Fruit fly (Drosophila melanogaster): ENCODE data around the gene CG46435.

The CG46435 gene

DNA sequence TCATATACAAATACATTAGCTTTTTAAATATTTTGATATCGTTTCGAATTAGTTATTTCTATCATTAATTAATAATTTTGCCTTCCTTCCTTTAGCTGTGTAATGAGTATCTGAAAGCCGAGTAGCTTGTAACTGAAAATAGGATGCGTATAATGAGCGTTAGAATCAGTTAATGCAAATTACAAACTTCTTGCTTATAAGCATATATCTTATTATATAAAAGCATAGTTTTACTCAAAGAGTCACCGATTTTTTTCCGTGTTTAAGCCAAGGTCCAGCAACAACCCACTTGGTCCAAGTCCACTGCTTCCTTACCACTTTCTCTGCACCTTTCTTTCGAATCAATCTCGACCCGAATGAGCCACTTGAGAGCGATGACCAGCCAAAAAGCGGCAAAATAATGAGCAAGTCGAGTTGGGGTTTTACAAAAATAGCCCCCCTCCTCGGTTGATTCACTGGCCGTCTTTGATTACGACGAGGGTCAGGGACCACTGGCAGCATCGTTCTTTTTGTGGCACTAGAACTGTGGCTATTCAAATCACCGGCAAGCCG lies 11.1 kb downstream of the CG46435 start (continued):
- no peak for TF ChIP-seq CG10462 (GFP tag; optimal IDR thresholded peaks at IDR 0.05)
- no peak for TF ChIP-seq sim (GFP tag; IDR thresholded peaks at IDR 0.05)
- TF ChIP-seq zf30C (GFP tag; optimal IDR thresholded peaks at IDR 0.05): peak; percentile 20
- TF ChIP-seq CG12942 (GFP tag; optimal IDR thresholded peaks at IDR 0.05): no peak
- TF ChIP-seq esg (GFP tag; conservative IDR thresholded peaks at IDR 0.05): no peak

DNA sequence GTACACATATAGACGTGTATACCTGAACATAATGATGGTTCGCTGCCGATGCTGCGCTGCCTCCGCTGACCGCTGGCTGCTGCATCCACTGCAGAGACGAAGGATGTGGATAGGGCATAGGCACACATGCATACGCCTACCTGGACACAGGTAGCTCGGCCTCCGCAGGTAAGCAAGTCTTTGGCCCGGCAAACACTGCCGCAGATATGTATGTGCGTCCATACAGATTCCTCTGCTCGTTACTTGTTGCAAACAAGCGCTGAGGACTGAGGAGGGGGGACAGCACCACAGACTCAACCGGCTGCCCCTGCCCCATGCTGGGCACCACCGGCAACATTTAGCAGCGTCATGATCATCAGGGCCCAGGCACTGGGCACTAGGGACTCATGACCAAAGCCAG lies 11.8 kb downstream of the CG46435 start:
- TF ChIP-seq D (optimal IDR thresholded peaks at IDR 0.05) (peak; percentile 39), D (GFP tag; optimal IDR thresholded peaks at IDR 0.05) (no peak), vfl (GFP tag; optimal IDR thresholded peaks at IDR 0.05) (peak; percentile 46), zfh2 (GFP tag; optimal IDR thresholded peaks at IDR 0.05) (no peak), Lpt (GFP tag; optimal IDR thresholded peaks at IDR 0.05) (peak; percentile 42), Rx (GFP tag; IDR thresholded peaks at IDR 0.05) (no peak), CG13624 (GFP tag; optimal IDR thresholded peaks at IDR 0.05) (no peak), CG3407 (GFP tag; optimal IDR thresholded peaks at IDR 0.05) (no peak), Hey (tag; optimal IDR thresholded peaks at IDR 0.05) (no peak), nom (GFP tag; optimal IDR thresholded peaks at IDR 0.05) (no peak), CG6254 (GFP tag; optimal IDR thresholded peaks at IDR 0.05) (no peak), MBD-R2 (GFP tag; IDR thresholded peaks at IDR 0.05) (no peak), CG6175 (GFP tag; IDR thresholded peaks at IDR 0.05) (0 out of 3 replicates have a peak, but pooled peaks have one; percentile 21), ara (GFP tag; IDR thresholded peaks at IDR 0.05) (peak; percentile 28; the same call in 1 of the 2 replicates), CG8388 (GFP tag; optimal IDR thresholded peaks at IDR 0.05) (no peak), pros (GFP tag; optimal IDR thresholded peaks at IDR 0.05) (peak; percentile 52), Antp (GFP tag; optimal IDR thresholded peaks at IDR 0.05) (no peak), CG11723 (GFP tag; optimal IDR thresholded peaks at IDR 0.05) (no peak), CG3847 (GFP tag; IDR thresholded peaks at IDR 0.05) (no peak), tna (GFP tag; IDR thresholded peaks at IDR 0.05; ENCODE audit: partially characterized antibody) (no peak), CG9876 (GFP tag; optimal IDR thresholded peaks at IDR 0.05) (no peak), zen (tag; optimal IDR thresholded peaks at IDR 0.05) (peak; percentile 46), Dbx (GFP tag; IDR thresholded peaks at IDR 0.05) (no peak), pita (GFP tag; optimal IDR thresholded peaks at IDR 0.05) (no peak), amos (GFP tag; IDR thresholded peaks at IDR 0.05; ENCODE audit: partially characterized antibody) (0 out of 2 replicates have a peak, but pooled peaks have one; percentile 8), jumu (GFP tag; optimal IDR thresholded peaks at IDR 0.05) (no peak), vvl (GFP tag; IDR thresholded peaks at IDR 0.05) (peak; percentile 11; the same call in 1 of the 2 replicates), CG11093 (GFP tag; IDR thresholded peaks at IDR 0.05) (no peak), CG2199 (GFP tag; IDR thresholded peaks at IDR 0.05) (peak; percentile 30; the same call in 1 of the 3 replicates), CG8478 (optimal IDR thresholded peaks at IDR 0.05) (no peak), ranshi (GFP tag; IDR thresholded peaks at IDR 0.05) (no peak), cg (GFP tag; optimal IDR thresholded peaks at IDR 0.05) (peak; percentile 59), Opbp (GFP tag; IDR thresholded peaks at IDR 0.05; ENCODE audit: partially characterized antibody) (0 out of 3 replicates have a peak, but pooled peaks have one; percentile 25), CG34376 (GFP tag; optimal IDR thresholded peaks at IDR 0.05) (no peak), crol (GFP tag; IDR thresholded peaks at IDR 0.05) (peak; percentile 40; the same call in 1 of the 2 replicates), CG10543 (GFP tag; optimal IDR thresholded peaks at IDR 0.05) (peak; percentile 44), CG15479 (GFP tag; optimal IDR thresholded peaks at IDR 0.05) (peak; percentile 57), Med (GFP tag) (peak; percentile 54), kni (GFP tag; optimal IDR thresholded peaks at IDR 0.05) (peak; percentile 95), Awh (GFP tag; IDR thresholded peaks at IDR 0.05) (no peak), CG14860 (GFP tag; IDR thresholded peaks at IDR 0.05; ENCODE audit: partially characterized antibody) (no peak)

Data from whole organism, embryonic.